Fruit fly (Drosophila melanogaster): ENCODE results near the gene CG18265.

The CG18265 gene

dm6 chr3L:17438872-17439495, at the start of gene CG18265:
TSS of gene CG18265 (plus strand) at chr3L:17439401.
- TF ChIP-seq noc (tag; optimal IDR thresholded peaks at IDR 0.05) = no peak

DNA sequence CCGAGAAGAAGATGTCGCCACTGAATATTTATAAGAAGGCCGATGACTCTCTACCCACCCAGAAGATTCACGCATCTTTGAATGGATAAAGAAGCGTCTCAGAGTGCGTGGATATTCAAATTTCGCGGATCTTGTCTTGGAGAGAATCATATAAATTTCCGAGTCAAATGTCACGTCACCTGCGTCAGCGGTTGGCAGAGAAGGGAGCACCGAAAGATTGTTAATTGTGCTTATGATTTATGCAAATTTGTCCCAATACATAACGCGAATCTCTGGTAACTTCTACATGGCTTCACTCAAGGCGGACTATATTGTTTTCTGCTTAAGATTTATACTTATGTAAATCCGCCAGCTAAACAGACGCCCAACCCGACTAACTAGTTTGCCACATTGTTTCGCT, 48.1 kb upstream of the CG18265 start:
- TF ChIP-seq noc (tag; optimal IDR thresholded peaks at IDR 0.05) = no peak

- TF ChIP-seq noc (tag; optimal IDR thresholded peaks at IDR 0.05) = no peak
These were observed 46.8 kb upstream of the CG18265 start for dm6 chr3L:17392412-17392811.

DNA sequence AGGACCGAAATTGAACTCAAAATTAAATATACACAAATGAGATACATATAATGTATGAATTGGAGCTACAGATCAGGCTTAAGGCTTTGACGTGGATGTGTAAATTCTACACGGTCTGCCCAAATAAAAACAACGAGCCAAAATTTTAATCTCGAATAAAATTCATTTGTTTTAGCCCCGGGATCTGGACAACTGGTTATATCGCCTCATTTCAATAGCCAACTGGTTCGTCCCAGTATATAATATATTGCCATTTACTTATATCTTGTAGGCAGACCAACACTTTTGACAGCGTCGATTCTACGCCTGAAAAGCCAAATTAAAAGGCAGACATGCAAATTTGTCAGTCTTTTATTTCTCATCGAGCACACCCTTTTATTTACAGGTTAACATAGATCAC, 46.1 kb upstream of the CG18265 start:
- TF ChIP-seq noc (tag; optimal IDR thresholded peaks at IDR 0.05) = no peak

DNA sequence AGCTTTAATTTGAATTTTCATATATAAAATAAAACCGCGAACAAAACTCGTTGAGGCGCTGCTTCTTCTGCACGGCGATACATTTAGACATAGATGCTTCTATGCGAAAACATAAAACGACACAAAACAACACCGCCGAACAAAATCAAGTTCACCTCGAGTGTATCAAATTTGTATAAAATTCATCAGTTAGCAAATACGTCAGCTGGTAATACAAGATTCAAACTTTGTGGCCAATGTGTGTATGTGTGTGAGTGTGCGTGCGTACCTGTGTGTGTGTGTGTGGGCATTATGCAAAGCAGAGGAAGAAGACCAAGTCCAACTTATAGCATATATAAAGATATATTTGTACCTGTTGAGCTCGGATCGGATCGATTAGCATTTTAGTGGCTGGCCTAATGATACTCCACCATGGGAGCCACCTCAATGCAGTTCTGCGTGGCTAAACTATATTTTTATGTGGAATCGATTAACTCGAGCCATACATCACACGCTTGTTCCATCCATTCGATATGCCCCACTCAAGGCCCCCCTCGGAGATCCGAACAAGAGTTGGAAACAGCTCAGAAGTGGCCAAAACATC, 44.7 kb upstream of the CG18265 start:
- TF ChIP-seq noc (tag; optimal IDR thresholded peaks at IDR 0.05) = no peak

DNA sequence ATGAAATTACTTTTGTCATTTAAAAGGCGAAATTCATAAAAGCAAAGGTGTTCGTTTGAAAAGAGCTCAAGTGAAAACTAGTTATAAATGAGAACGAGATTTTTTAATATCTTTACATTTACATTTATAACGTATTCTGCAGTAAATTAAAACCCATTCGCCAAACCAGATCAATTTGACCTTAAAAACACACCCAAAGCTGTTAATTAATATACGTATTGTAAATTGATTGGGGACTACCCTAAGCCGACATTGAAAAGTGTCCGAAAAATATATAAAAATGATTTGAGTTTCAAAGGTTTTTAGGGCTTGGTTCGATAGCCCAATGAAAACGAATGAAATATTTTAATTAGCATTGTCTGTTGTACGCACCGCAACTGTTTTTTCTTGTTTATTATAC, 40.2 kb upstream of the CG18265 start:
- no peak for TF ChIP-seq noc (tag; optimal IDR thresholded peaks at IDR 0.05)

dm6 chr3L:17400911-17401310, 38.3 kb upstream of the CG18265 start:
- no peak for TF ChIP-seq noc (tag; optimal IDR thresholded peaks at IDR 0.05)

dm6 chr3L:17401411-17401810, 37.8 kb upstream of the CG18265 start:
- TF ChIP-seq noc (tag; optimal IDR thresholded peaks at IDR 0.05) = no peak

dm6 chr3L:17402399-17402798, 36.8 kb upstream of the CG18265 start:
- no peak for TF ChIP-seq noc (tag; optimal IDR thresholded peaks at IDR 0.05)

dm6 chr3L:17403268-17403667, 35.9 kb upstream of the CG18265 start:
- TF ChIP-seq noc (tag; optimal IDR thresholded peaks at IDR 0.05) = no peak

dm6 chr3L:17404646-17405045, 34.6 kb upstream of the CG18265 start:
- TF ChIP-seq noc (tag; optimal IDR thresholded peaks at IDR 0.05) = no peak

DNA sequence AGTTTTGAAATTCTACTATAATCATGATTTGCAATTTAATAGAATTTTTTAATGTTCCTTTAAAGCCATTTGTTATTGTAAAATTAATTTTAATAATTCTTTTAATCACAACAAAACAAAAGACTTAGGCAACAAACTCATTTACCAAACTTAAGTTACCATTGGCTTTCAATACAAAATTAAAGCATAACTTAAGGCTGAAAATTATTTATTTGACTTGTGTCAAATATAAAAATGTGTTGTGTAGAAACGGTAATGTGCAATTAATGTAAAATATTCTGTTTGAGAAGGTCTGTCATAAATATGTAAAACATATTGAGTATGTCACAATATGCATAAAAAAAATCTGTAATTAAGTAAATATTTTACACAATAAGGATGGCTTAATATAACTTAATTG, 32.1 kb upstream of the CG18265 start:
- TF ChIP-seq noc (tag; optimal IDR thresholded peaks at IDR 0.05) = no peak

dm6 chr3L:17407480-17408093, 31.6 kb upstream of the CG18265 start:
- TF ChIP-seq noc (tag; optimal IDR thresholded peaks at IDR 0.05) = no peak

DNA sequence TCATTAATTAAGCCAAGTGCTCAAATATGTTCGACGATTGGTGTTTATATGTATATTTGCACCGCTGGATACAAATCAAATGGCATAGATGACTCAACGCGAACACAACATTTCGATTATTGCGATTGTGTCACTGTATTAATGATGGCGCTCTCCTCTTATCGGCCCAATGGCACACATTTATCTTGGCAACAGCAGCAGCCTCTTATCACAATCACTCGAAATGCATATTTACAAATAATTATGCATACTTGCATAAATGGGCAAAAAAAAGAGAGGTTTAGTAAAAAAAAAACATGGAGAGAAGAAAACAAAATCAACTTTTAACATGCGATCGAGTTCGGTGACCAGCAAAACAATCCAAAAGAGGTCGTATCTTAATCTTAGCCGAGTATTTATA, 27.9 kb upstream of the CG18265 start:
- no peak for TF ChIP-seq noc (tag; optimal IDR thresholded peaks at IDR 0.05)

DNA sequence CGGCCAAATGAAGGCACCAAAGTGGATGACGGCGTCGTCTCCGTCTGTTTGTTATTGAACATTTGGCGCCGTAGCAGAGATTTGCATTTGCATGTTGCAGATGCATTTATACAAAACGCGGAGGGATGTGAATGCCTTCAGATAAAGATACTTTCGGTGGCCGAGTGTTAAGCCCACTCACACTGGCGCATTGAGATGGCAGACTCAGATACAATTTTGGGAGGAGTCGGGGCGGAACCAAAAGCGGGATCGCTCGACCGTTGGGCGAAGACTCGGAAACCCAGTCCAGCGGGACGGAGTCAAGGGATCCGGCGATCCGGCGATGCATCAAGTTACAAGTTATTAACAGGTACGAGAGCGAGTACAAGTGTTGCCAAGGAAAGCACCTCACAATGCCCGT, 27.1 kb upstream of the CG18265 start:
- no peak for TF ChIP-seq noc (tag; optimal IDR thresholded peaks at IDR 0.05)

dm6 chr3L:17415967-17416749, 23.0 kb upstream of the CG18265 start:
- no peak for TF ChIP-seq noc (tag; optimal IDR thresholded peaks at IDR 0.05)

All from whole organism, larva.